Fruit fly (Drosophila melanogaster): ENCODE measurements around the gene CecC.

dm6 chr3R:30201064-30201463 is 15.2 kb upstream of the CecC start:
- TF ChIP-seq CG6276 (GFP tag; optimal IDR thresholded peaks at IDR 0.05) (no peak), dac (GFP tag; optimal IDR thresholded peaks at IDR 0.05) (no peak), CG3919 (GFP tag; optimal IDR thresholded peaks at IDR 0.05) (no peak), Lpt (GFP tag; optimal IDR thresholded peaks at IDR 0.05) (no peak), CG34406 (GFP tag; optimal IDR thresholded peaks at IDR 0.05) (no peak), spab (GFP tag; optimal IDR thresholded peaks at IDR 0.05) (no peak), CG16779 (tag; optimal IDR thresholded peaks at IDR 0.05) (no peak), Gug (GFP tag; IDR thresholded peaks at IDR 0.05) (no peak), Hr38 (GFP tag; optimal IDR thresholded peaks at IDR 0.05) (no peak)

Measured in whole organism, prepupa.